Fruit fly (Drosophila melanogaster) whole organism, pupa: ENCODE data around the gene CG1943.

Experiments
- CG10348 ChIP-seq: fragments of 200-800 bp; sonication (Bioruptor generic); IDR thresholded peaks from 2 replicates; pipeline ENCODE4 v1.3.6; 2022; ENCODE audit warnings: missing biosample characterization, missing genetic modification characterization
- CG12605 ChIP-seq: fragments of 200-800 bp; sonication (Bioruptor generic); IDR thresholded peaks from 2 replicates; pipeline ENCODE4 v1.3.6; 2022; ENCODE audit warnings: missing biosample characterization, missing genetic modification characterization
- CG13204 ChIP-seq: fragments of 200-800 bp; sonication (Bioruptor generic); optimal IDR thresholded peaks from 2 replicates; lab custom pipeline; 2018; ENCODE audit warnings: missing biosample characterization, mild to moderate bottlenecking, missing genetic modification characterization, moderate library complexity
- CG14655 ChIP-seq: fragments of 200-800 bp; sonication (Bioruptor generic); optimal IDR thresholded peaks from 3 replicates; lab custom pipeline; 2017; ENCODE audit warnings: mild to moderate bottlenecking, missing biosample characterization, missing genetic modification reagents, missing genetic modification characterization
- CG15710 ChIP-seq: fragments of 200-800 bp; sonication (Bioruptor generic); optimal IDR thresholded peaks from 2 replicates; lab custom pipeline; 2018; ENCODE audit warnings: missing biosample characterization, mild to moderate bottlenecking, missing genetic modification characterization, moderate library complexity
- CG17806 ChIP-seq: fragments of 200-800 bp; sonication (Bioruptor generic); optimal IDR thresholded peaks from 2 replicates; lab custom pipeline; 2018; ENCODE audit warnings: missing biosample characterization, mild to moderate bottlenecking, missing genetic modification characterization, moderate library complexity
- CG32121 ChIP-seq: fragments of 200-800 bp; sonication (Bioruptor generic); IDR thresholded peaks from 2 replicates; pipeline ENCODE4 v1.3.6; 2022; ENCODE audit warnings: missing biosample characterization, missing genetic modification characterization
- CG34367 ChIP-seq: fragments of 200-800 bp; sonication (Bioruptor generic); optimal IDR thresholded peaks from 2 replicates; lab custom pipeline; 2018; ENCODE audit warnings: missing biosample characterization, mild to moderate bottlenecking, missing genetic modification characterization
- CG4496 ChIP-seq: fragments of 200-800 bp; sonication (Bioruptor generic); IDR thresholded peaks from 3 replicates; pipeline ENCODE4 v1.3.6; 2022; ENCODE audit warnings: missing biosample characterization, missing genetic modification characterization
- CG8159 ChIP-seq: fragments of 200-800 bp; sonication (Bioruptor generic); optimal IDR thresholded peaks from 3 replicates; lab custom pipeline; 2018; ENCODE audit warnings: missing biosample characterization, mild to moderate bottlenecking, missing genetic modification characterization, moderate library complexity
- CG8301 ChIP-seq: fragments of 200-800 bp; sonication (Bioruptor generic); optimal IDR thresholded peaks from 2 replicates; lab custom pipeline; 2018; ENCODE audit warnings: missing biosample characterization, mild to moderate bottlenecking, missing genetic modification characterization
- CG9948 ChIP-seq: fragments of 200-800 bp; sonication (Bioruptor generic); optimal IDR thresholded peaks from 2 replicates; lab custom pipeline; 2018; ENCODE audit warnings: missing biosample characterization, mild to moderate bottlenecking, missing genetic modification characterization, moderate library complexity
- D1 ChIP-seq: fragments of 200-800 bp; sonication (Bioruptor generic); optimal IDR thresholded peaks from 2 replicates; lab custom pipeline; 2018; ENCODE audit warnings: missing biosample characterization, mild to moderate bottlenecking, missing genetic modification characterization, moderate library complexity
- EcR ChIP-seq: fragments of 200-800 bp; sonication (Bioruptor generic); optimal IDR thresholded peaks from 3 replicates; lab custom pipeline; 2019; ENCODE audit warnings: missing biosample characterization, missing genetic modification characterization, mild to moderate bottlenecking, moderate library complexity, missing genetic modification reagents
- Ets98B ChIP-seq: fragments of 200-800 bp; sonication (Bioruptor generic); IDR thresholded peaks from 2 replicates; pipeline ENCODE4 v1.3.6; 2022; ENCODE audit warnings: missing biosample characterization, missing genetic modification characterization
- Pif1A ChIP-seq: fragments of 200-800 bp; sonication (Bioruptor generic); optimal IDR thresholded peaks from 3 replicates; lab custom pipeline; 2016; ENCODE audit warnings: missing biosample characterization, missing genetic modification characterization
- Pif1B ChIP-seq: fragments of 200-800 bp; sonication (Bioruptor generic); optimal IDR thresholded peaks from 3 replicates; lab custom pipeline; 2016; ENCODE audit warnings: missing biosample characterization, missing genetic modification characterization
- Snoo ChIP-seq: fragments of 200-800 bp; sonication (Bioruptor generic); optimal IDR thresholded peaks from 3 replicates; lab custom pipeline; 2017; ENCODE audit warnings: missing biosample characterization, mild to moderate bottlenecking, missing genetic modification characterization, inconsistent platforms
- fd96Ca ChIP-seq: fragments of 200-800 bp; sonication (Bioruptor generic); IDR thresholded peaks from 3 replicates; pipeline ENCODE4 v1.3.6; 2022; ENCODE audit warnings: missing biosample characterization, missing genetic modification characterization
- gl ChIP-seq: fragments of 200-800 bp; sonication (Bioruptor generic); optimal IDR thresholded peaks from 2 replicates; lab custom pipeline; 2018; ENCODE audit warnings: missing biosample characterization, mild to moderate bottlenecking, missing genetic modification characterization
- rn ChIP-seq: fragments of 200-800 bp; sonication (Bioruptor generic); IDR thresholded peaks from 2 replicates; pipeline ENCODE4 v1.3.6; 2022; ENCODE audit warnings: missing biosample characterization, missing genetic modification characterization

The CG1943 gene

DNA sequence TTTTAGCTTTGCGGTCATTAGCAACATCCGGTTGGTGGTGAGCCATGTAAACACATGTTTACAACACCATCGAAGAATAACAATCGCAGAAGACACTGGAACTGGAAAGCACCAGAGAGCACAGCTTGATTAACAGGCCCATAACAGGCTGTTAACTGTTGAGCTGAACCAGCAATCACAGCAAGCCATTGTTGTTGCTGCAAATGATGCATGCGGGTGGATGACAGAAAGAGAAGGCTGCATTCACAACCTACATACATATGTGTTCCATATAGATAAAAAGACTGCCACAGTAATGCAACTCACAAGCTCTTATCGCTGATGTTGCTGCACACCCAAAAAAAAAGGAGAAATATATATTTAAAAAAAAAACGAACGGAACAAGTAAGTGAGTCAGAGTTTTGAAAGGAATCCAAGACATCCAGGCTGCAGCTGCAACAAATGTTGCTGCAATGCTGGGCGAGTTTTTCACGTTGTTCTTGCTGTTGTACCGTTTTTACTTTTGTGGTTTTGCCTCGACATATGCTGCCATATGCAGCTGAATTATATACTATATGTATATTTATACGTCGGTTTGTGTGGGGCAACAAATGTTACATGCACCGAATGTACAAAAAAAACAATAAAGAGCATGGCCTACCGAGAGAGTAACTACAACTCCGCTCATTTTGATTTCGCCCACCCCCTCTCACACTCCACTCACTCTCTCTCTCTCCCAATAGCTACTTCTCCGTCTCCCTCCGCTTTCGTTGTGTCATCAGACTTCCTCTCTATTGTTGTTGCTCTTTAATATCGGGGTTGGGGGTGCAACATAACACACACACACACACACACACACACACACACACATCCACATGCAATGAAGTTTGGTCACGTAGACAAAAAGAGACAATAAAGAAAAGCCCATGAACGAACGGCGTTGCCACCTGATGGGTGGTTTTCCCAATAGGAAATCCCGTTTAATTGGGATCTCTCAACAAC lies 28.5 kb downstream of the CG1943 start:
- TF ChIP-seq CG9948 (no peak), CG32121 (peak; percentile 58), CG14655 (no peak), CG12605 (GFP tag; lab: Robert Waterston, UW) (peak; percentile 42; the same call in 1 of the 2 replicates), gl (tag; lab: Kevin White, UChicago) (no peak), Ets98B (GFP tag; lab: Robert Waterston, UW) (peak; percentile 71), EcR (GFP tag; lab: Kevin White, UChicago) (peak; percentile 71), Pif1A (GFP tag; lab: Kevin White, UChicago) (peak; percentile 21), CG4496 (GFP tag; lab: Robert Waterston, UW) (peak; percentile 66; the same call in 2 of the 3 replicates), CG8159 (peak; percentile 17), D1 (no peak), fd96Ca (GFP tag; lab: Robert Waterston, UW) (peak; percentile 59; the same call in 2 of the 3 replicates), CG8301 (tag; lab: Kevin White, UChicago) (peak; percentile 2), CG13204 (peak; percentile 10)

DNA sequence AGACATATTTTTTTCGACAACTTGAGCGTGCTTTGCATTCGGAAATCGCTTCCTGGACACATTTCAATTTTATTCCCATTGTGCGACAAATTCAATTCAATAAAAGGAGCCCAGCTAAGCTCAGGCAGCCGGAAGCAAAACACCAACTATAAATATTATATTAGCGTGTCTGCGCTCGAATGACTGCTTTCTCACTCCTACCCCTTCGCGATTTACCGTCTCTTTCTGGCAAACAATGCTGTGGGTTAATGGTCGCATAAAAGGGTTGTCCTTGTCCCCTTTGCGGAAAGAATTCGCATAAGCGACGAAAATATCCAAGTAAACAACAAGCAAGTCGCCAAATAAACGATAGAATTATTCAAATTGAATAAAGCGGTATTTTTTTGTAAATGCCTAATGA lies 29.6 kb downstream of the CG1943 start:
- TF ChIP-seq EcR (GFP tag; lab: Kevin White, UChicago) (peak; percentile 41), CG8159 (no peak)

DNA sequence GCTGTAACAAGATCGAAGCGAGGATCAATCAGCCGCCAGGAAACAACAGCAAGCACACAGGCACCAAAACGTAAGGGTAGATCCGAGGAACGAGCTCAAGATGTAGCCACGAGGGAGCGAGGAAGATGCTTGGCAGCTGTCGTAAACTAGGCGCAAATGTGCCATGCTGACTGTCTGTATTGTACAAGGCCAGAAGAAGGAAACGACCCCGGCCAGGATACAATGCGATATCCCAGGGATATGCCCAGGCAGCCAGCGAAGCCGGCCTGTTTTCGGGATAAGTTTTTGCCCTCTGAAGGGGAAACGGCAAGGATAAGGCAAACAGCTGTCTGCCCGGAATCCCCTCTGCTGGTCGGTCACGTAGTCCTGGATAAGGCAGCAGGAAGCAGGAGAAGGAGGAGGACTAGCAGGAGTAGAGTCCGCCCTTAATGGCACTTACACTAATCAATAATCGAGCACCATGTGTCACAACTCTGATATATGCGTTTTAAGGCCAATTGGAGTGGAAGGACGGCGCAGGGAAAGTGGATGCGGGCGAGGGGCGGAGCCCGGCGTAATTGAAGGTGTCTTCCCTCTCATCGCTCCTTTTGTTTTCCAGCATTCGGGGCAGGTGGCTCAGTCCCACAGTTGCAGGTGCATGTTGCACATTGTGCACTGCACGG lies 31.0 kb downstream of the CG1943 start:
- no peak for TF ChIP-seq CG17806 (tag; lab: Kevin White, UChicago)

DNA sequence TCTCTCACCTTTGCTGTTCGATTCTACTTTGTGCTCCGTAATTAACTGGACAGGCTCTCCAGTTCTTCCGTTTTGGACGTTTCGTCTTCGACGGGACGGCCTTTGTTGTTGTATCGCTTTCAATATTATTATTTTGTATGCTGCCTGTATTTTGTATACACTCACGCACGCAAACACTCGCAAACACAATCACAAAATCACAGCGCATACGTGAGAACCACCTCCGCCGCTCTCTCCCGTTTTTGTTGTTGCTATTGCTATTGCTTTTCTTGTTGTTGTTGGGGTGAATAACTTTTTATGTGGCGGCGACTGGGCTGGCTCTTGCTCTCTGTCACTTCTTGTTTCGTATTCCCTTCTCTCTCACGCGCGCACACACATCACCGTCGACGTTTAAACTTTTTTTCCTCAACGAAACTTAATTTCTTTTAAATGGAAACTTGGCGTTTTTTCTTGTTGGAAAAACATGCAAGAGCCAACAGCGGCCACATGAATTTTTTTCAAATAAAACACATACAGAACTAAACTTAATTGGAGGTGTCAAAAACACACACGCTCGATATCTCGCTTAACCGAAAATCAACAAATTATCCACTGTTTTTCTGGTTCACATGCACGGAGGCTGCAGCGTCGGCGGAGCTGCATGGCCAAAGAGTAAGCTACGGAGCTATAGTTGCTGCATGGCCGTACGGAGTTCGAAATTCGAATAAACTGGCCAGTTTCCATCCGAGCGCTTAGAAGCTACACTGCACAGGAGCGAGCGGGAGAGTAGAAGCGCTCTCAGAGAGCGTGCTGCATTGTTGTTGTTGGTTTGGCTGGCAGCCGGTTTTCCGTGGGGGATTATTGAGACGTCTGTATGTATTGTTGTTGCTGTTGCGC lies 33.3 kb downstream of the CG1943 start:
- TF ChIP-seq CG15710 (tag; lab: Kevin White, UChicago) (no peak), EcR (GFP tag; lab: Kevin White, UChicago) (peak; percentile 99), gl (tag; lab: Kevin White, UChicago) (no peak), fd96Ca (GFP tag; lab: Robert Waterston, UW) (no peak), D1 (peak; percentile 10), CG8301 (tag; lab: Kevin White, UChicago) (no peak), CG14655 (peak; percentile 7), CG8159 (peak; percentile 4), Pif1A (GFP tag; lab: Kevin White, UChicago) (no peak), Ets98B (GFP tag; lab: Robert Waterston, UW) (no peak), CG4496 (GFP tag; lab: Robert Waterston, UW) (no peak), CG13204 (peak; percentile 34), CG9948 (peak; percentile 38), CG32121 (no peak), CG12605 (GFP tag; lab: Robert Waterston, UW) (no peak), Pif1B (GFP tag; lab: Kevin White, UChicago) (no peak), Snoo (tag; lab: Kevin White, UChicago) (no peak), CG17806 (tag; lab: Kevin White, UChicago) (no peak), rn (no peak), CG10348 (GFP tag; lab: Robert Waterston, UW) (no peak), CG34367 (tag; lab: Kevin White, UChicago) (no peak)

DNA sequence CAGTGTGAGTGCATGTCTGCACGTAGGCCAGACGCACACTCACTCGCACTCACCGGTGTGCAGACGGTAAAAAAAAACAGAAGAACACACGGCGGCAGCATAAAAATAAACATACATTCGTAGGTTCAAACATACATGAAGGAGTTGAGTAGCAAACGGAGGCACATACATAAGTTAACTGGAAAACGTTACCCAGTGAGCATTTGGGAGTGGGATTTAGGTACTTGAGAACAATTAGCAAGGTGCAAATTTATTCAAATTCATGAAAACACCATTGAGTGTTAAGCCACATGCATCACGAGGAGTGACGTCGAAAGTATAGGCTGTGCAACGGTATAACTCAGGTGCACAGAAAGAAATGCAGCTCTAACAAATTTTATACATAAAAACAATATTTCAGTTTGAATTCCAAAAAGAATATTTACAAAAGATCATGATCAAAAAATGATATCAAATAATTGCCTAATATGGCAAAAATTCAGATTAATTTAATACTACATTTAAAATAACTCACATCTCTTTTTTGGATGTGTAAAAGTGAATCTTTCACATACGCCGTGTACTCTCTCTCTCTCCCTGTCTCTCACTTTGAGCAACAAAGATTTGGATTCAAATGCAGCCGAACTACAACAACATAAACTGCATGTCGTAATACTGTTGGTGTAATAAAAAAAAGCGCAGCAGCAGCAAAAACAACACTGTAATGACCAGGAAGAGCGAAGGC lies 34.1 kb downstream of the CG1943 start:
- TF ChIP-seq CG12605 (GFP tag; lab: Robert Waterston, UW) = no peak
- TF ChIP-seq fd96Ca (GFP tag; lab: Robert Waterston, UW) = no peak
- TF ChIP-seq CG17806 (tag; lab: Kevin White, UChicago) = peak; percentile 96
- peak; percentile 68 for TF ChIP-seq gl (tag; lab: Kevin White, UChicago)
- TF ChIP-seq Pif1A (GFP tag; lab: Kevin White, UChicago) = peak; percentile 94
- TF ChIP-seq CG14655 = peak; percentile 98
- peak; percentile 95 for TF ChIP-seq D1
- TF ChIP-seq CG9948 = peak; percentile 96
- TF ChIP-seq CG13204 = peak; percentile 71
- peak; percentile 90 for TF ChIP-seq Pif1B (GFP tag; lab: Kevin White, UChicago)
- no peak for TF ChIP-seq Ets98B (GFP tag; lab: Robert Waterston, UW)
- no peak for TF ChIP-seq rn
- TF ChIP-seq CG8301 (tag; lab: Kevin White, UChicago) = peak; percentile 98
- TF ChIP-seq CG34367 (tag; lab: Kevin White, UChicago) = peak; percentile 95
- TF ChIP-seq CG4496 (GFP tag; lab: Robert Waterston, UW) = no peak
- peak; percentile 95 for TF ChIP-seq Snoo (tag; lab: Kevin White, UChicago)
- TF ChIP-seq CG15710 (tag; lab: Kevin White, UChicago) = peak; percentile 96
- peak; percentile 96 for TF ChIP-seq CG8159
- TF ChIP-seq CG10348 (GFP tag; lab: Robert Waterston, UW) = no peak
- no peak for TF ChIP-seq CG32121
